Fruit fly (Drosophila melanogaster) whole organism, embryonic: ENCODE results near the gene DZIP1.

Source experiments
- Atf-2 ChIP-seq: fragments of 200-800 bp; sonication (Bioruptor generic); optimal IDR thresholded peaks from 2 replicates; lab custom pipeline; 2016; ENCODE audit warnings: missing biosample characterization, missing genetic modification characterization
- CG10543 ChIP-seq: fragments of 200-800 bp; sonication (Bioruptor generic); optimal IDR thresholded peaks from 3 replicates; lab custom pipeline; 2017; ENCODE audit warnings: missing biosample characterization, mild to moderate bottlenecking, missing genetic modification characterization, moderate library complexity
- CG11085 ChIP-seq: fragments of 200-800 bp; sonication (Bioruptor generic); IDR thresholded peaks from 2 replicates; pipeline ENCODE4 v1.3.6; 2022; ENCODE audit warnings: missing biosample characterization, missing genetic modification characterization
- CG12071 ChIP-seq: fragments of 200-800 bp; sonication (Bioruptor generic); optimal IDR thresholded peaks from 3 replicates; lab custom pipeline; 2018; ENCODE audit warnings: missing biosample characterization, mild to moderate bottlenecking, missing genetic modification characterization
- CG12391 ChIP-seq: fragments of 200-800 bp; sonication (Bioruptor generic); optimal IDR thresholded peaks from 3 replicates; lab custom pipeline; 2018; ENCODE audit warnings: missing biosample characterization, mild to moderate bottlenecking, missing genetic modification characterization, moderate library complexity
- CG13894 ChIP-seq: fragments of 200-800 bp; sonication (Bioruptor generic); optimal IDR thresholded peaks from 3 replicates; lab custom pipeline; 2018; ENCODE audit warnings: missing biosample characterization, mild to moderate bottlenecking, missing genetic modification characterization, moderate library complexity
- CG1792 ChIP-seq: fragments of 200-800 bp; sonication (Bioruptor generic); optimal IDR thresholded peaks from 2 replicates; lab custom pipeline; 2016; ENCODE audit warnings: missing biosample characterization, missing genetic modification characterization
- CG18262 ChIP-seq: fragments of 200-800 bp; optimal IDR thresholded peaks from 3 replicates; lab custom pipeline; 2019; ENCODE audit warnings: missing biosample characterization, mild to moderate bottlenecking, missing genetic modification characterization, moderate library complexity
- CG2199 ChIP-seq: fragments of 200-800 bp; sonication (Bioruptor generic); IDR thresholded peaks from 3 replicates; pipeline ENCODE4 v1.3.6; 2022; ENCODE audit warnings: missing biosample characterization, missing genetic modification characterization
- CG2875 ChIP-seq: fragments of 200-800 bp; sonication (Bioruptor generic); optimal IDR thresholded peaks from 2 replicates; lab custom pipeline; 2017; ENCODE audit warnings: missing biosample characterization, mild to moderate bottlenecking, missing genetic modification characterization, missing genetic modification reagents
- CG32532 ChIP-seq: fragments of 200-800 bp; sonication (Bioruptor generic); IDR thresholded peaks from 2 replicates; pipeline ENCODE4 v1.3.6; 2022; ENCODE audit warnings: missing biosample characterization, missing genetic modification characterization
- CG32767 ChIP-seq: fragments of 200-800 bp; sonication (Bioruptor generic); IDR thresholded peaks from 2 replicates; pipeline ENCODE4 v1.3.6; 2022; ENCODE audit warnings: missing biosample characterization, missing genetic modification characterization
- CG32772 ChIP-seq: fragments of 200-800 bp; sonication (Bioruptor generic); IDR thresholded peaks from 2 replicates; pipeline ENCODE4 v1.3.6; 2022; ENCODE audit warnings: missing biosample characterization, missing genetic modification characterization
- CG4854 ChIP-seq: fragments of 200-800 bp; sonication (Bioruptor generic); optimal IDR thresholded peaks from 2 replicates; lab custom pipeline; 2016; ENCODE audit warnings: missing biosample characterization, missing genetic modification characterization, inconsistent platforms
- CG5180 ChIP-seq: fragments of 200-800 bp; sonication (Bioruptor generic); optimal IDR thresholded peaks from 3 replicates; lab custom pipeline; 2017; ENCODE audit warnings: missing biosample characterization, missing genetic modification characterization, mild to moderate bottlenecking, moderate library complexity, missing genetic modification reagents
- CG6689 ChIP-seq: fragments of 200-800 bp; sonication (Bioruptor generic); IDR thresholded peaks from 2 replicates; pipeline ENCODE4 v1.3.6; 2022; ENCODE audit warnings: missing biosample characterization, missing genetic modification characterization
- CG8290 ChIP-seq, 3 experiments: fragments of 200-800 bp; sonication (Bioruptor generic); optimal IDR thresholded peaks; 2 replicates each; lab custom pipeline; 2016 to 2019; ENCODE audit warnings: missing biosample characterization in 3 of 3, missing genetic modification characterization in 3 of 3, mild to moderate bottlenecking in 2 of 3, moderate library complexity in 1 of 3
- CG9727 ChIP-seq: fragments of 200-800 bp; sonication (Bioruptor generic); optimal IDR thresholded peaks from 3 replicates; lab custom pipeline; 2017; ENCODE audit warnings: missing biosample characterization, mild to moderate bottlenecking, missing genetic modification characterization
- Chrac-16 ChIP-seq: fragments of 200-800 bp; sonication (Bioruptor generic); optimal IDR thresholded peaks from 3 replicates; lab custom pipeline; 2016; ENCODE audit warnings: missing biosample characterization, missing genetic modification characterization
- CrebB ChIP-seq: fragments of 200-800 bp; sonication (Bioruptor generic); optimal IDR thresholded peaks from 3 replicates; lab custom pipeline; 2018; ENCODE audit warnings: missing biosample characterization, mild to moderate bottlenecking, missing genetic modification characterization
- Hr3 ChIP-seq: fragments of 200-800 bp; sonication (Bioruptor generic); optimal IDR thresholded peaks from 3 replicates; lab custom pipeline; 2016; ENCODE audit warnings: missing biosample characterization, missing genetic modification characterization
- MBD-R2 ChIP-seq: fragments of 200-800 bp; sonication (Bioruptor generic); IDR thresholded peaks from 2 replicates; pipeline ENCODE4 v1.3.6; 2022; ENCODE audit warnings: missing biosample characterization, missing genetic modification characterization
- Neu2 ChIP-seq: fragments of 200-800 bp; sonication (Bioruptor generic); optimal IDR thresholded peaks from 3 replicates; lab custom pipeline; 2016; ENCODE audit warnings: missing biosample characterization, missing genetic modification characterization, borderline replicate concordance
- Sox100B ChIP-seq: fragments of 200-800 bp; sonication (Bioruptor generic); optimal IDR thresholded peaks from 3 replicates; lab custom pipeline; 2018; ENCODE audit warnings: missing biosample characterization, mild to moderate bottlenecking, missing genetic modification characterization
- TFAM ChIP-seq: fragments of 200-800 bp; sonication (Bioruptor generic); optimal IDR thresholded peaks from 2 replicates; lab custom pipeline; 2017; ENCODE audit warnings: missing biosample characterization, missing genetic modification characterization, inconsistent platforms
- Trl ChIP-seq, 3 experiments: fragments of >200 bp in 2 of 3; fragments of 200-800 bp in 1 of 3; sonication (Bioruptor generic) in 1 of 3; optimal IDR thresholded peaks; 2 replicates in 1 of 3; 3 replicates in 2 of 3; lab custom pipeline; 2016 to 2017; ENCODE audit warnings: missing biosample characterization in 1 of 3, missing genetic modification characterization in 1 of 3
- ab ChIP-seq: fragments of 200-800 bp; sonication (Bioruptor generic); optimal IDR thresholded peaks from 2 replicates; lab custom pipeline; 2016; ENCODE audit warnings: missing biosample characterization, missing genetic modification characterization
- al ChIP-seq: fragments of 200-800 bp; sonication (Bioruptor generic); IDR thresholded peaks from 2 replicates; pipeline ENCODE4 v1.3.6; 2022; ENCODE audit warnings: missing biosample characterization, missing genetic modification characterization
- ase ChIP-seq: fragments of 200-800 bp; sonication (Bioruptor generic); IDR thresholded peaks from 3 replicates; pipeline ENCODE4 v1.3.6; 2022; ENCODE audit warnings: missing biosample characterization, missing genetic modification characterization
- ato ChIP-seq: fragments of 200-800 bp; sonication (Bioruptor generic); IDR thresholded peaks from 2 replicates; pipeline ENCODE4 v1.3.6; 2022; ENCODE audit warnings: missing biosample characterization, missing genetic modification characterization; ENCODE audit not compliant: partially characterized antibody
- caup ChIP-seq: fragments of 200-800 bp; sonication (Bioruptor generic); optimal IDR thresholded peaks from 3 replicates; lab custom pipeline; 2017; ENCODE audit warnings: missing biosample characterization, mild to moderate bottlenecking, missing genetic modification characterization, moderate library complexity; ENCODE audit not compliant: severe bottlenecking
- chinmo ChIP-seq: fragments of 200-800 bp; sonication (Bioruptor generic); IDR thresholded peaks from 4 replicates; pipeline ENCODE4 v1.3.6; 2022; ENCODE audit warnings: missing biosample characterization, missing genetic modification characterization; ENCODE audit not compliant: partially characterized antibody
- chm ChIP-seq: fragments of 200-800 bp; sonication (Bioruptor generic); IDR thresholded peaks from 2 replicates; pipeline ENCODE4 v1.3.6; 2022; ENCODE audit warnings: missing biosample characterization, missing genetic modification characterization
- cwo ChIP-seq: fragments of 200-800 bp; sonication (Bioruptor generic); optimal IDR thresholded peaks from 3 replicates; lab custom pipeline; 2017; ENCODE audit warnings: missing biosample characterization, missing genetic modification characterization, mild to moderate bottlenecking, moderate library complexity, missing genetic modification reagents
- gro ChIP-seq: fragments of 200-800 bp; sonication (Bioruptor generic); optimal IDR thresholded peaks from 2 replicates; lab custom pipeline; 2016; ENCODE audit warnings: missing biosample characterization, missing genetic modification characterization
- hbn ChIP-seq: fragments of 200-800 bp; sonication (Bioruptor generic); IDR thresholded peaks from 2 replicates; pipeline ENCODE4 v1.3.6; 2022; ENCODE audit warnings: missing biosample characterization, missing genetic modification characterization; ENCODE audit not compliant: partially characterized antibody
- jigr1 ChIP-seq: fragments of 200-800 bp; sonication (Bioruptor generic); IDR thresholded peaks from 3 replicates; pipeline ENCODE4 v1.3.6; 2022; ENCODE audit warnings: missing biosample characterization, missing genetic modification characterization
- lov ChIP-seq, 2 experiments: fragments of 200-800 bp in 1 of 2; fragments of >200 bp in 1 of 2; sonication (Bioruptor generic) in 1 of 2; IDR thresholded peaks in 1 of 2; optimal IDR thresholded peaks in 1 of 2; 2 replicates in 1 of 2; 3 replicates in 1 of 2; pipeline versions ENCODE4 v1.3.6 to Lab custom; 2017 to 2022; ENCODE audit warnings: missing biosample characterization in 1 of 2, missing genetic modification characterization in 1 of 2
- mirr ChIP-seq: fragments of 200-800 bp; sonication (Bioruptor generic); optimal IDR thresholded peaks from 3 replicates; lab custom pipeline; 2018; ENCODE audit warnings: missing biosample characterization, mild to moderate bottlenecking, missing genetic modification characterization
- nerfin-2 ChIP-seq: fragments of 200-800 bp; sonication (Bioruptor generic); IDR thresholded peaks from 2 replicates; pipeline ENCODE4 v1.3.6; 2022; ENCODE audit warnings: missing biosample characterization, missing genetic modification characterization; ENCODE audit not compliant: partially characterized antibody
- nom ChIP-seq: fragments of 200-800 bp; sonication (Bioruptor generic); optimal IDR thresholded peaks from 2 replicates; lab custom pipeline; 2017; ENCODE audit warnings: missing biosample characterization, missing genetic modification characterization, mild to moderate bottlenecking, moderate library complexity, missing genetic modification reagents
- p53 ChIP-seq: fragments of 200-800 bp; sonication (Bioruptor generic); optimal IDR thresholded peaks from 2 replicates; lab custom pipeline; 2016; ENCODE audit warnings: missing biosample characterization, missing genetic modification characterization
- pros ChIP-seq: fragments of 200-800 bp; sonication (Bioruptor generic); optimal IDR thresholded peaks from 3 replicates; lab custom pipeline; 2019; ENCODE audit warnings: missing biosample characterization, mild to moderate bottlenecking, missing genetic modification characterization, moderate library complexity
- scrt ChIP-seq: fragments of 200-800 bp; sonication (Bioruptor generic); optimal IDR thresholded peaks from 2 replicates; lab custom pipeline; 2018; ENCODE audit warnings: missing biosample characterization, mild to moderate bottlenecking, missing genetic modification characterization, moderate library complexity
- sisA ChIP-seq: fragments of 200-800 bp; sonication (Bioruptor generic); IDR thresholded peaks from 2 replicates; pipeline ENCODE4 v1.3.6; 2022; ENCODE audit warnings: missing biosample characterization, missing genetic modification characterization
- tap ChIP-seq: fragments of 200-800 bp; optimal IDR thresholded peaks from 3 replicates; lab custom pipeline; 2019; ENCODE audit warnings: missing biosample characterization, mild to moderate bottlenecking, missing genetic modification characterization, moderate library complexity
- vnd ChIP-seq: fragments of 200-800 bp; sonication (Bioruptor generic); IDR thresholded peaks from 3 replicates; pipeline ENCODE4 v1.3.6; 2022; ENCODE audit warnings: missing biosample characterization, missing genetic modification characterization; ENCODE audit not compliant: partially characterized antibody
- vvl ChIP-seq: fragments of 200-800 bp; sonication (Bioruptor generic); IDR thresholded peaks from 2 replicates; pipeline ENCODE4 v1.3.6; 2022; ENCODE audit warnings: missing biosample characterization, missing genetic modification characterization
- zfh1 ChIP-seq: fragments of 200-800 bp; sonication (Bioruptor generic); IDR thresholded peaks from 3 replicates; pipeline ENCODE4 v1.3.6; 2022; ENCODE audit warnings: missing biosample characterization, missing genetic modification characterization

Gene DZIP1

DNA sequence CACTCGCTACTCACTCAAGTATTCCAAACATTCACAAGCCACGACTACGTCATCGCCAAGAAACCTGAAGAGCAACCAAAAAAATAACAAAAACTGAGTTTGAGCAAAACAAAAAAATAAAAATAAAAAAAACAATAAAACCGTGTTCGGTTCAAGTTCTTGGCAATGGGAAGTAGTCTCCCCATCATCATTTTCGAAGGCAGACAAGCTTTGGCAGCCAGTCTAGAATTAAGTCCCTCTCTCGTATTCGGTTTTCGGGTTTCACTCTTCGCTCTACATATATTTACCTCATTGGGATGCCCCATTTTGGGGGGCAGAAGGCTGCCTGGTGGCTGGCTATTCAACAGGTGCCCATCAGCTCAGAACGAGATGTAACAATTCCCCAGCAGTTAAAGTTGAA is 34.8 kb downstream of the DZIP1 start (continued):
- peak; percentile 95 for TF ChIP-seq scrt (GFP tag; lab: Kevin White, UChicago)
- TF ChIP-seq CG8290 (GFP tag; optimal IDR thresholded peaks at IDR 0.05; lab: Kevin White, UChicago): no peak
- TF ChIP-seq CG8290 (tag; optimal IDR thresholded peaks at IDR 0.05; lab: Kevin White, UChicago): peak in 1 of 2 experiments; percentile 3
- TF ChIP-seq sisA (GFP tag; lab: Robert Waterston, UW): no peak
- no peak for TF ChIP-seq CG32772
- no peak for TF ChIP-seq lov (optimal IDR thresholded peaks at IDR 0.05; lab: Kevin White, UChicago)
- TF ChIP-seq lov (GFP tag; IDR thresholded peaks at IDR 0.05; lab: Robert Waterston, UW): no peak
- TF ChIP-seq CG32532 (GFP tag; lab: Robert Waterston, UW): peak; percentile 28; the same call in 1 of the 2 replicates
- no peak for TF ChIP-seq nerfin-2 (GFP tag; lab: Robert Waterston, UW)
- no peak for TF ChIP-seq CG4854
- no peak for TF ChIP-seq CG5180 (GFP tag; lab: Kevin White, UChicago)
- no peak for TF ChIP-seq Atf-2 (GFP tag; lab: Kevin White, UChicago)
- no peak for TF ChIP-seq al (GFP tag; lab: Robert Waterston, UW)
- no peak for TF ChIP-seq zfh1 (GFP tag; lab: Robert Waterston, UW)
- TF ChIP-seq CrebB: no peak
- TF ChIP-seq p53 (GFP tag; lab: Kevin White, UChicago): no peak
- TF ChIP-seq CG11085: no peak
- 0 out of 2 replicates have a peak, but pooled peaks have one; percentile 28 for TF ChIP-seq vvl (GFP tag; lab: Robert Waterston, UW)
- no peak for TF ChIP-seq Sox100B (GFP tag; lab: Kevin White, UChicago)
- TF ChIP-seq TFAM (GFP tag; lab: Kevin White, UChicago): no peak
- no peak for TF ChIP-seq CG2875 (GFP tag; lab: Kevin White, UChicago)
- no peak for TF ChIP-seq hbn
- no peak for TF ChIP-seq caup (GFP tag; lab: Kevin White, UChicago)
- TF ChIP-seq ato: no peak
- no peak for TF ChIP-seq Hr3 (GFP tag; lab: Kevin White, UChicago)
- no peak for TF ChIP-seq ase (GFP tag; lab: Robert Waterston, UW)
- TF ChIP-seq pros (GFP tag; lab: Kevin White, UChicago): no peak
- no peak for TF ChIP-seq CG9727 (GFP tag; lab: Kevin White, UChicago)
- no peak for TF ChIP-seq ab (GFP tag; lab: Kevin White, UChicago)
- TF ChIP-seq jigr1: no peak
- peak; percentile 71; the same call in 1 of the 4 replicates for TF ChIP-seq chinmo (GFP tag; lab: Robert Waterston, UW)
- TF ChIP-seq mirr (GFP tag; lab: Kevin White, UChicago): peak; percentile 47
- no peak for TF ChIP-seq MBD-R2 (GFP tag; lab: Robert Waterston, UW)
- peak; percentile 7 for TF ChIP-seq CG10543 (GFP tag; lab: Kevin White, UChicago)
- no peak for TF ChIP-seq gro (GFP tag; lab: Kevin White, UChicago)
- TF ChIP-seq nom (GFP tag; lab: Kevin White, UChicago): peak; percentile 99
- TF ChIP-seq tap (tag; lab: Kevin White, UChicago): no peak
- TF ChIP-seq CG32767 (GFP tag; lab: Robert Waterston, UW): no peak
- TF ChIP-seq CG13894 (tag; lab: Kevin White, UChicago): peak; percentile 77
- TF ChIP-seq CG18262: no peak
- TF ChIP-seq CG2199 (GFP tag; lab: Robert Waterston, UW): no peak
- no peak for TF ChIP-seq chm (GFP tag; lab: Robert Waterston, UW)
- no peak for TF ChIP-seq CG6689 (GFP tag; lab: Robert Waterston, UW)
- peak in 1 of 2 experiments; percentile 39 for TF ChIP-seq Trl (optimal IDR thresholded peaks at IDR 0.05; lab: Kevin White, UChicago)
- no peak for TF ChIP-seq Trl (GFP tag; optimal IDR thresholded peaks at IDR 0.05; lab: Kevin White, UChicago)
- TF ChIP-seq Chrac-16: no peak
- no peak for TF ChIP-seq vnd (GFP tag; lab: Robert Waterston, UW)
- TF ChIP-seq CG12071 (GFP tag; lab: Kevin White, UChicago): no peak
- no peak for TF ChIP-seq Neu2 (GFP tag; lab: Kevin White, UChicago)
- TF ChIP-seq CG12391 (tag; lab: Kevin White, UChicago): no peak
- no peak for TF ChIP-seq CG1792
- TF ChIP-seq cwo (GFP tag; lab: Kevin White, UChicago): no peak
